Fruit fly (Drosophila melanogaster) Kc167 (cell line): ENCODE data around the gene Cnx99A.

Experiments used
- Myc ChIP-seq: fragments of >200 bp; optimal IDR thresholded peaks from 2 replicates; lab custom pipeline; 2017; ENCODE audit warnings: missing external identifiers
- Sin3A ChIP-seq: fragments of >200 bp; optimal IDR thresholded peaks from 2 replicates; lab custom pipeline; 2018; ENCODE audit warnings: missing external identifiers
- h ChIP-seq: fragments of >200 bp; optimal IDR thresholded peaks from 3 replicates; lab custom pipeline; 2018; ENCODE audit warnings: missing external identifiers
- insv ChIP-seq: fragments of >200 bp; optimal IDR thresholded peaks from 3 replicates; lab custom pipeline; 2018; ENCODE audit warnings: missing external identifiers
- psq ChIP-seq: fragments of >200 bp; optimal IDR thresholded peaks from 2 replicates; lab custom pipeline; 2017; ENCODE audit warnings: missing external identifiers
- ttk ChIP-seq: sonication (Bioruptor generic); optimal IDR thresholded peaks from 2 replicates; lab custom pipeline; 2017; ENCODE audit warnings: missing external identifiers

The Cnx99A gene

dm6 chr3R:29280633-29281572 is 38.5 kb downstream of the Cnx99A start:
- TF ChIP-seq h (lab: Kevin White, UChicago) (no peak), insv (lab: Kevin White, UChicago) (no peak), Sin3A (no peak), Myc (lab: Kevin White, UChicago) (no peak), ttk (lab: Kevin White, UChicago) (no peak), psq (lab: Kevin White, UChicago) (no peak)

DNA sequence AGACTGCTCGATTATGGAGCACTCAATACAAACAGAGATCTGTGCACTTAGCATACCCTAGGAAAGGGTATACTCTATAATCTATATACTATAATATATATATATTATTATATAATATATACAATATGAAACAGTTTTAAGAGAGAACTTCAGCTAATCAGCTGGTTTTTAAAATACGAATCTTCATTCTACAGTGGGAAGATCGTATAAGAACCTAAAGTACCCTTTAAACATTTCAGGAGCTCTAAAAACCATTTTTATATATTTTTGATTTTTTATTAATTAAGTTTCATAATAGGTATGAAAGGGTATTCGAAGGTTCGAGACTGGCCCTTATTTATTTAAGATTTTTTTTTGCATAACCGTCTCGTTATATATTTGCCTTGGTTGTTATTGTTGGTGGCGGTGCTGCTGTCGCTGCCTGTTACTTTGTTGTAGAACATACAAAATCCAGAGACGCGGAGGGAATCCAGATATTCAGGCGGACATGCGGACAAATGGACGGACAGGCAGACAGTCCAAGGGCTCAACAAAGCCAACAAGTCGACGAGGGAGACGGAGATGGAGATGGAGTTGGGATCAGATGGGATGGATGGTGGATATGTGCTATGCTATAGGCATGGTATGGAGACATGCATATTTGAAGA is 39.8 kb downstream of the Cnx99A start:
- TF ChIP-seq psq (lab: Kevin White, UChicago) (no peak), Sin3A (no peak), ttk (lab: Kevin White, UChicago) (no peak), h (lab: Kevin White, UChicago) (no peak), Myc (lab: Kevin White, UChicago) (no peak), insv (lab: Kevin White, UChicago) (no peak)

DNA sequence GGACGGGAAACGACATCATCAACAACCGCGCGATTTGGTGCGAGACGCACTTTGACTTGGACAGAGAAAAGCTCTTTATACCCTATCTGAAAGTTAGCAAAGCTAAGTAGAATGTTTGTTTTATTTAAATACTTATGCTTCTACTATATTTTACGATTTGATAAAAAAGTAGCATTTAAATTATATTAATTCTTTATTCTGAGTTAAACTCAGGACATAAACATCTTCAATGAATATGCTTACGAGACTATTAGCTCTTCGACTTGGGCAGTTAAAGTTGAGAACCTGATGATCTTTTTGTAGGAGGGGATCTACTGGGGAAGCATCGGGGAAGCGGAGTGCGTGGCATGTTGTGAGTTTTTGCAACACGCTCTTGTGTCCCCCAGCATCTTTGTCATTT is 41.7 kb downstream of the Cnx99A start:
- TF ChIP-seq insv (lab: Kevin White, UChicago) (no peak), ttk (lab: Kevin White, UChicago) (no peak), Myc (lab: Kevin White, UChicago) (no peak), psq (lab: Kevin White, UChicago) (no peak), h (lab: Kevin White, UChicago) (no peak), Sin3A (no peak)

DNA sequence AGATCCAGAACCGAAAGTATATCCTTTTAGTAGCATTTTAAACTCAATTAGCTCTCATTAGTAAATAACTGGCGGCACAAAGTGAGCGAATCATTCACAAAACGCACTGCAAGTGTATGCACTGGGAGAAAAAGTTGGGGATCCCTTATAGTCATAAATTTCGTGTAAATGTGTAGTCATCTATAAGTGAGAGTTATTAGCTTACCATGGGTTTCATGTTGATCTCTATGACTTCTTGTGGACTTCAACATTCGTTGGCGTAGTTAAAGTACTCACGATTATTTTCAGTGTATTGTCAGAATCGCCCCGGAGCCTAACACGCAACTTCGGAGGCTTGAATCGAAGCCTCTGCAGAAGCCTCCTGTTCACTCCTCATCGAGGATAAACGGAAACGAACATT is 42.4 kb downstream of the Cnx99A start:
- TF ChIP-seq h (lab: Kevin White, UChicago) = no peak
- TF ChIP-seq insv (lab: Kevin White, UChicago) = no peak
- TF ChIP-seq psq (lab: Kevin White, UChicago) = no peak
- no peak for TF ChIP-seq ttk (lab: Kevin White, UChicago)
- no peak for TF ChIP-seq Sin3A
- no peak for TF ChIP-seq Myc (lab: Kevin White, UChicago)

DNA sequence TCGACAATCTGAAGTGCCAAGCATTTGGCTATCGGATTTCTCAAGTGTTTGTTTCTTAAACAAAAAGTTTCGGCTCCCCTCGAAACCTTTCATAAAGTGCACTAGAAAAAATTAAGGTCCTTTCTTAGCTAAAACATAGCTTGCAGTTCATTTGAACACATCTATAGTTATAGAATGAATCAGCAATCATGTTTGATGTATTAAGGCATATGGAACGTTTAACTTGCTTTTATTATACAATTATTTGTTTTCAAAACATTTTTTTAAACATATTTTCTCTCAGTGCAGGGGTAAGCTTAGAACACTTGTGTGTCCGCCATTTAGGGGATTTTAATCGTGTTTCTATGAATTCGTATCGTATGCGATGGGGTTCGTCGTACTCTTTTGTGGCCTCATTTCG is 44.9 kb downstream of the Cnx99A start:
- TF ChIP-seq ttk (lab: Kevin White, UChicago) (no peak), h (lab: Kevin White, UChicago) (no peak), insv (lab: Kevin White, UChicago) (no peak), Sin3A (no peak), Myc (lab: Kevin White, UChicago) (no peak), psq (lab: Kevin White, UChicago) (no peak)

dm6 chr3R:29273029-29273428 is 46.4 kb downstream of the Cnx99A start:
- no peak for TF ChIP-seq ttk (lab: Kevin White, UChicago)
- TF ChIP-seq Myc (lab: Kevin White, UChicago) = no peak
- TF ChIP-seq insv (lab: Kevin White, UChicago) = no peak
- no peak for TF ChIP-seq h (lab: Kevin White, UChicago)
- TF ChIP-seq psq (lab: Kevin White, UChicago) = no peak

- TF ChIP-seq psq (lab: Kevin White, UChicago) (no peak), Myc (lab: Kevin White, UChicago) (no peak), Sin3A (no peak)
Observed at dm6 chr3R:29269204-29269603, 50.2 kb downstream of the Cnx99A start.

DNA sequence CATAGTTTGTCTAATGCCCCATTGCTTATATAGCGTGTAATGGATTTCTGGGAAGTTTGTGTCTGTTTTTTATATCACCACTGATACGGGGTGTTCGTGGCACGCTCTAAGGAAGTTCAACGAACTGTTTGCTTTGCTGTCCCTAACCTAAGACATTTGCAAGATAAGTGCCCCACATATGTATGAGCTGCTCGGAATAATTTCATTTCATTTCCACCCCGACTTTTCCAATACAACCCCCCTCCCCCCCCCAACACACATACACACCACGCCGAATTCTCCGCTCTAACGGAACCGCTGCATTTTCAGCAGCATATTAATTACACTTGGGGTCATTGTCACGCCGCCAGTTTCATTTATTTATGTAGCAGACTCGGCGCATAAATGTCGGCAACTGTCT is 51.4 kb downstream of the Cnx99A start:
- no peak for TF ChIP-seq ttk (lab: Kevin White, UChicago)
- TF ChIP-seq insv (lab: Kevin White, UChicago) = no peak
- no peak for TF ChIP-seq psq (lab: Kevin White, UChicago)
- no peak for TF ChIP-seq Sin3A
- no peak for TF ChIP-seq Myc (lab: Kevin White, UChicago)
- TF ChIP-seq h (lab: Kevin White, UChicago) = no peak

DNA sequence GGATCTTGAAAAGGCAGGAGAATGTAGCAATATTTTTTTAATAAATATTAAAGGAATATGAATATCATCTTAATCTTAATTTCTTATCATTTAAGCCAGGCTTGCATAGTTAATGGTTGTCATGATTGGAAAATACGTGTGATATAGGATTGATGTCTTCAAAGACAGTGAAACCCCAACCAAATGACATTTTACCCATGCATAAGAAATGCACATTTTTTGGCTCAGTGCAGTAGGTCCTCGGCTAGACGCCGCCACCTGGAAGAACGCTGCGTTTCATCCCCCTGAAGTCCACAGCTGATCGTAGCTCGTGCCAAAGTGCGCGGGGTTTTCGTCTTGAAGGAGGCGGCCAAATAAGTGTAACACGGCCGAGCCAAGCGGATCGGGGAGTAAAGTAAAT is 52.8 kb downstream of the Cnx99A start:
- no peak for TF ChIP-seq Myc (lab: Kevin White, UChicago)
- TF ChIP-seq ttk (lab: Kevin White, UChicago) = no peak
- TF ChIP-seq Sin3A = no peak
- TF ChIP-seq h (lab: Kevin White, UChicago) = no peak
- no peak for TF ChIP-seq insv (lab: Kevin White, UChicago)
- no peak for TF ChIP-seq psq (lab: Kevin White, UChicago)
